Worm (Caenorhabditis elegans): Measurements from ENCODE around the gene tsen-34.
"Not testable (repeated sequence)": the region's sequence is repeated elsewhere in the genome, so short reads cannot be mapped to it uniquely, and the experiment has no call there.

Gene tsen-34

ce11 chrIV:4178424-4178823 is at the start of gene tsen-34:
Gene tsen-34 (plus strand): TSS chrIV:4178457.
- TF ChIP-seq dao-5 (tag; optimal IDR thresholded peaks at IDR 0.05), result no peak
- no peak for TF ChIP-seq him-1 (tag; optimal IDR thresholded peaks at IDR 0.05)
- TF ChIP-seq W03F9.2 (tag; optimal IDR thresholded peaks at IDR 0.05), result no peak

- TF ChIP-seq dao-5 (tag; optimal IDR thresholded peaks at IDR 0.05) (no peak), him-1 (tag; optimal IDR thresholded peaks at IDR 0.05) (no peak), W03F9.2 (tag; optimal IDR thresholded peaks at IDR 0.05) (no peak)
These were observed 42.5 kb upstream of the tsen-34 start, which contains the start of gene F49F1.17 for ce11 chrIV:4135744-4136143. Gene F49F1.17 (minus strand): TSS chrIV:4135844.

- TF ChIP-seq dao-5 (tag; optimal IDR thresholded peaks at IDR 0.05), result no peak
- no peak for TF ChIP-seq him-1 (tag; optimal IDR thresholded peaks at IDR 0.05)
- no peak for TF ChIP-seq W03F9.2 (tag; optimal IDR thresholded peaks at IDR 0.05)
These were observed 40.8 kb upstream of the tsen-34 start, which contains the start of gene F49F1.9 for ce11 chrIV:4137472-4137871. Gene F49F1.9 (minus strand): TSS chrIV:4137572.

DNA sequence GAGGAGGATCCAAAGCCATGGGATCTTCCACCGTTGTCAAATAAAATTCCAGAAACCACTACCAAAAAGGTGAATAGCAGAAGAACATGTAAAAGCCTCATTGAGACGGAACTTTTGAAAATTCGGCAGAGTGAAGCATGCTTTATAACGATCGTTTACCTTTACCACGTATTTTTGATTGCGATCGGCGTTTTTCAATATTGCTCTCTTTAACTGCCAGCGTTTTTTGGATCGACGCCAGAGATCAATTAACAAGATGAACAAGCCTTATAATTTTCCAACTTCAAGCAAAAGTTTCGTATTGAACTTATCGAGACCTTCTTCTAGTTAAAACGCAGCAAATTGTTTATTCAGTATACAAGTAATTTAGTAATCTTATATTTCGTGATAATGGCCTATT is 39.2 kb upstream of the tsen-34 start, which contains the start of gene F49F1.10:
TSS of gene F49F1.10 (minus strand) at position 101 of the 400 bp plus-strand sequence.
- TF ChIP-seq him-1 (tag; optimal IDR thresholded peaks at IDR 0.05) (no peak), W03F9.2 (tag; optimal IDR thresholded peaks at IDR 0.05) (no peak), dao-5 (tag; optimal IDR thresholded peaks at IDR 0.05) (no peak)

- no peak for TF ChIP-seq him-1 (tag; optimal IDR thresholded peaks at IDR 0.05)
- no peak for TF ChIP-seq dao-5 (tag; optimal IDR thresholded peaks at IDR 0.05)
- TF ChIP-seq W03F9.2 (tag; optimal IDR thresholded peaks at IDR 0.05), result no peak
These were observed 38.0 kb upstream of the tsen-34 start, which contains the start of gene F49F1.18 for ce11 chrIV:4140265-4140664. Gene F49F1.18 (minus strand): TSS chrIV:4140365.

DNA sequence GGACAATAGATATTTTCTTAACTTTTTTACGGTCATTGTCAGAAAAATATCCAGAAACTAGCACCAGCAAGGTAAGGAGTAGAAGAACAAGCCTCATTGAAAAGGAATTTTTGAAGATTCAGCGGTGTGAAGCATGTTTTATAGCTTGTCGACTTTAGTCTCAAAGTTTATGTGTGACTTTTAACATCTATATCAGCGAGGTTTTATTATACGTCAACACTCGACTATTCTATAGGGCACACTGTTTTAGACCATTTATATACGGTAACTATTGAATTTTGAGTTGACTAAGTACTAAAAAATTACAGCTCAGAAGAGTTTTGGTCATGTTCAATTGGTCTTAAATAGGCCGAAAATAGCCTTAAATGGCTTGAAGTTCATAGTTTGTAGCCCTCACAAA is 36.9 kb upstream of the tsen-34 start, which contains the start of gene F49F1.11:
TSS of gene F49F1.11 (minus strand) at position 101 of the 400 bp plus-strand sequence.
- TF ChIP-seq dao-5 (tag; optimal IDR thresholded peaks at IDR 0.05) (no peak), W03F9.2 (tag; optimal IDR thresholded peaks at IDR 0.05) (no peak), him-1 (tag; optimal IDR thresholded peaks at IDR 0.05) (no peak)

DNA sequence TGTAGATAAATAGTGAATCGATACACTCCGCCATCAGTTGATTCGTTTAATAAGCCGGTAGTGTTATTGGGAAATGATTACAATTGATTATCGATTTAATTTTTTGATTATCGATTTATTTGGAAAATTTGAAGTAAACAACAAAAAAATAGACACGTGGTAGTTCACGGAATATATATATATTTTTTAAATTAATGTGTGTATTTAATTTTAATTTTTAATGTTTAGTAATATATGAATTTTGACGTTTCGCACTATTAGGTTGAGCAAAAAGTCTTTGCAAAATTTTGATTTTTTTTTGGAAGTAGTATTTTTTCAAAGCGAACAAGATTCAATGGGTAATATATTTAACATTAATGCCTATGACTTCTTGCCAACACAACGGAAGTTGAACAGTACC is 35.3 kb upstream of the tsen-34 start, which contains the start of gene F49F1.12:
TSS of gene F49F1.12 (minus strand) at position 101 of the 400 bp plus-strand sequence.
- TF ChIP-seq him-1, dao-5, W03F9.2 (tag; optimal IDR thresholded peaks at IDR 0.05): not testable (repeated sequence)

DNA sequence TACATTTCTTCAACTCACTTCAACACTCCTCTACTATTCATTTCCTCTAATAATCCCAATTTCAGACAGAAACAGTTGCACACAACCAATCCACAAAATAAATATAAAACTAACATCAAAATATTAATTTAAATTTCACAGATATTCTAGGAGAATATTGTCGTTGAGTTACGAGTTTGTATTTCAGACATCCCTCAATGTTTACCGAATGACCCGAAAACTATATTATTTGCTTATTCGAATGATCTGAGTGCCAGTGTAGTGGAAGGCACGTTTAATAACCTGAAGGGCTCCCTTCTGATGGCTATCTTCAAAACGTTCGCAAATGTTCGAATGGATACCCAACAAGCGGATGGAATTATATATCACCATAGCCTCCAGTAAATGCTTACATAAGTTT is 33.5 kb upstream of the tsen-34 start, which contains the start of gene R07C12.3:
TSS of gene R07C12.3 (plus strand) at position 301 of the 400 bp plus-strand sequence.
- TF ChIP-seq dao-5 (tag; optimal IDR thresholded peaks at IDR 0.05), result no peak
- TF ChIP-seq him-1 (tag; optimal IDR thresholded peaks at IDR 0.05), result no peak
- TF ChIP-seq W03F9.2 (tag; optimal IDR thresholded peaks at IDR 0.05), result no peak

DNA sequence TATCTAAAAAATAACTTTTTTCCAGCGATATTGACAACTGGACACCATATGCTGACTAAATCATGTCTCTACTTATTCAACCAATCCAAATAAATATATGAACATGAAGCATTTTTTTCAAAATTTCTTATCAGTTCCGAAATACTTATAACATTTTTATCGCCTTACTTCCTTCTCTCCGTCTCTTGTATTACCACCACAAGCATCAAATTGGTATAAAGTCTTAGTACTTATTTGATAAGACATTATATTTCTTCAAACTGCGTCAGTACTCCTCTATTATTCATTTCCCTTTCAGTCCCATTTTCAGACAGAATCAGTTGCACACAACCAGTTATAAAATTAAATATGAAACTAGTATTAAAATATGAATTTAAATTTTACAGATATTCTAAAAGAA is 30.4 kb upstream of the tsen-34 start:
- TF ChIP-seq dao-5 (tag; optimal IDR thresholded peaks at IDR 0.05), result no peak
- TF ChIP-seq him-1 (tag; optimal IDR thresholded peaks at IDR 0.05), result no peak
- TF ChIP-seq W03F9.2 (tag; optimal IDR thresholded peaks at IDR 0.05), result no peak

- no peak for TF ChIP-seq dao-5 (tag; optimal IDR thresholded peaks at IDR 0.05)
- TF ChIP-seq him-1 (tag; optimal IDR thresholded peaks at IDR 0.05), result no peak
- no peak for TF ChIP-seq W03F9.2 (tag; optimal IDR thresholded peaks at IDR 0.05)
These were observed 28.1 kb upstream of the tsen-34 start for ce11 chrIV:4150138-4150537.

DNA sequence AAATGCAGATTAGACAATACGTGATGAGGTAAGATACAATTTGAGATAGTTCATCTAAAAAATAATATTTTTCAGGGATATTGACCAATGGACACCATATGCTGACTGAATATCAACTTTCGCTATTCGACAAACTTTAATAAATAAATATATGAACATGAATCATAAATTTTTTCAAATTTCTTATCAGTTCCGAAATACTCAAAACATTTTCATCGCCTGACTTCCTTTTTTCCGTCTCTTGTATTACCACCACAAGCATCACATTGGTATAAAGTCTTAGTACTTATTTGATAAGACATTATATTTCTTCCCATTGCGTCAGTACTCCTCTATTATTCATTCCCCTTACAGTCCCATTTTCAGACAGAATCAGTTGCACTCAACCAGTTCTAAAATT is 26.1 kb upstream of the tsen-34 start, which contains the start of the genes K08D10.10 and R07C12.1:
TSS of gene K08D10.10 (plus strand) at position 93 of the 400 bp plus-strand sequence.
TSS of gene R07C12.1 (plus strand) at position 314 of the 400 bp plus-strand sequence.
- TF ChIP-seq him-1 (tag; optimal IDR thresholded peaks at IDR 0.05), result no peak
- TF ChIP-seq W03F9.2 (tag; optimal IDR thresholded peaks at IDR 0.05), result no peak
- TF ChIP-seq dao-5 (tag; optimal IDR thresholded peaks at IDR 0.05), result no peak

ce11 chrIV:4154641-4155040 is 23.6 kb upstream of the tsen-34 start, which contains the start of gene K08D10.14:
Gene K08D10.14 (plus strand): TSS chrIV:4154941.
- TF ChIP-seq W03F9.2 (tag; optimal IDR thresholded peaks at IDR 0.05), result no peak
- no peak for TF ChIP-seq dao-5 (tag; optimal IDR thresholded peaks at IDR 0.05)
- TF ChIP-seq him-1 (tag; optimal IDR thresholded peaks at IDR 0.05), result no peak

DNA sequence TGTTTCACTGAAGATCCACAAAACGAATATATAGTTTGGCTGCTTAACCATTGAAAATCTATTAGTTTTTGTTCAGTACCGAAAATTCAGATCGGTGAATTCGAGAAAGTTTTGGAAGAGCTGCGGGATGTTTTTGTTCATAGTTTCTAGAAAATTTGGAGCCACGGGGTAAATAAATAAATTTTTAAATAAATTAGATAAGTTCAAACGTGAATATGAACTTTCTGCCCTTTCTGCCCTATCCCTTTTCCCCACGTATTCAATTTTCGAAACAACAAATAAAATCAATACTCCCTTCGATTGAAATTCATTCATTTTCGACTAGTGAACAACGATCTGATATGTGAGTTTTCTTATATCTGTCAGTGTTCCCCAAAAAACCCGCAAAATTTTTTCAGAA is 16.1 kb upstream of the tsen-34 start, which contains the start of gene scrm-5:
TSS of gene scrm-5 (plus strand) at position 301 of the 400 bp plus-strand sequence.
- TF ChIP-seq W03F9.2 (tag; optimal IDR thresholded peaks at IDR 0.05), result no peak
- no peak for TF ChIP-seq dao-5 (tag; optimal IDR thresholded peaks at IDR 0.05)
- no peak for TF ChIP-seq him-1 (tag; optimal IDR thresholded peaks at IDR 0.05)

ce11 chrIV:4164392-4164791 is 13.9 kb upstream of the tsen-34 start, which contains the start of gene scrm-8:
Gene scrm-8 (plus strand): TSS chrIV:4164692.
- TF ChIP-seq W03F9.2 (tag; optimal IDR thresholded peaks at IDR 0.05) (no peak), him-1 (tag; optimal IDR thresholded peaks at IDR 0.05) (no peak), dao-5 (tag; optimal IDR thresholded peaks at IDR 0.05) (no peak)
